Fruit fly (Drosophila melanogaster) whole organism, embryonic: ENCODE results near the gene woc.

ENCODE experiments used
- Abd-B ChIP-seq: fragments of 200-800 bp; sonication (Bioruptor generic); optimal IDR thresholded peaks from 2 replicates; lab custom pipeline; 2018; ENCODE audit warnings: missing biosample characterization, mild to moderate bottlenecking, missing genetic modification characterization, moderate library complexity
- Adf1 ChIP-seq: fragments of 200-800 bp; sonication (Bioruptor generic); IDR thresholded peaks from 2 replicates; pipeline ENCODE4 v1.3.6; 2022; ENCODE audit warnings: missing biosample characterization, missing genetic modification characterization
- Bteb2 ChIP-seq: fragments of 200-800 bp; sonication (Bioruptor generic); optimal IDR thresholded peaks from 2 replicates; lab custom pipeline; 2016; ENCODE audit warnings: missing biosample characterization, missing genetic modification characterization
- CG1024 ChIP-seq: fragments of 200-800 bp; sonication (Bioruptor generic); IDR thresholded peaks from 2 replicates; pipeline ENCODE4 v1.3.6; 2022; ENCODE audit warnings: missing biosample characterization, missing genetic modification characterization
- CG10321 ChIP-seq: fragments of 200-800 bp; sonication (Bioruptor generic); IDR thresholded peaks from 2 replicates; pipeline ENCODE4 v1.3.6; 2022; ENCODE audit warnings: missing biosample characterization, missing genetic modification characterization
- CG15073 ChIP-seq: fragments of 200-800 bp; sonication (Bioruptor generic); optimal IDR thresholded peaks from 2 replicates; lab custom pipeline; 2016; ENCODE audit warnings: missing biosample characterization, missing genetic modification characterization
- CG1529 ChIP-seq: fragments of 200-800 bp; sonication (Bioruptor generic); optimal IDR thresholded peaks from 3 replicates; lab custom pipeline; 2018; ENCODE audit warnings: missing biosample characterization, missing genetic modification characterization
- CG1603 ChIP-seq: fragments of 200-800 bp; sonication (Bioruptor generic); optimal IDR thresholded peaks from 2 replicates; lab custom pipeline; 2019; ENCODE audit warnings: missing biosample characterization, mild to moderate bottlenecking, missing genetic modification characterization, moderate library complexity
- CG17186 ChIP-seq: fragments of 200-800 bp; sonication (Bioruptor generic); optimal IDR thresholded peaks from 3 replicates; lab custom pipeline; 2017; ENCODE audit warnings: missing biosample characterization, missing genetic modification reagents, missing genetic modification characterization
- CG17612 ChIP-seq: fragments of 200-800 bp; sonication (Bioruptor generic); IDR thresholded peaks from 2 replicates; pipeline ENCODE4 v1.3.6; 2022; ENCODE audit warnings: missing biosample characterization, missing genetic modification characterization
- CG17829 ChIP-seq: fragments of 200-800 bp; optimal IDR thresholded peaks from 2 replicates; lab custom pipeline; 2019; ENCODE audit warnings: missing biosample characterization, mild to moderate bottlenecking, missing genetic modification characterization, moderate library complexity
- CG18262 ChIP-seq: fragments of 200-800 bp; optimal IDR thresholded peaks from 3 replicates; lab custom pipeline; 2019; ENCODE audit warnings: missing biosample characterization, mild to moderate bottlenecking, missing genetic modification characterization, moderate library complexity
- CG2875 ChIP-seq: fragments of 200-800 bp; sonication (Bioruptor generic); optimal IDR thresholded peaks from 2 replicates; lab custom pipeline; 2017; ENCODE audit warnings: missing biosample characterization, mild to moderate bottlenecking, missing genetic modification characterization, missing genetic modification reagents
- CG30403 ChIP-seq: fragments of 200-800 bp; sonication (Bioruptor generic); optimal IDR thresholded peaks from 3 replicates; lab custom pipeline; 2016; ENCODE audit warnings: missing biosample characterization, missing genetic modification characterization
- CG5245 ChIP-seq: fragments of 200-800 bp; sonication (Bioruptor generic); optimal IDR thresholded peaks from 3 replicates; lab custom pipeline; 2016; ENCODE audit warnings: missing biosample characterization, missing genetic modification characterization
- CG9437 ChIP-seq: fragments of 200-800 bp; sonication (Bioruptor generic); optimal IDR thresholded peaks from 2 replicates; lab custom pipeline; 2018; ENCODE audit warnings: missing biosample characterization, mild to moderate bottlenecking, missing genetic modification characterization
- CG9817 ChIP-seq: fragments of 200-800 bp; sonication (Bioruptor generic); optimal IDR thresholded peaks from 2 replicates; lab custom pipeline; 2018; ENCODE audit warnings: missing biosample characterization, mild to moderate bottlenecking, missing genetic modification characterization, moderate library complexity
- CG9876 ChIP-seq: fragments of 200-800 bp; sonication (Bioruptor generic); optimal IDR thresholded peaks from 2 replicates; lab custom pipeline; 2016; ENCODE audit warnings: missing biosample characterization, missing genetic modification characterization
- CTCF ChIP-seq: fragments of 200-800 bp; sonication (Bioruptor generic); optimal IDR thresholded peaks from 2 replicates; lab custom pipeline; 2017; ENCODE audit warnings: missing biosample characterization, mild to moderate bottlenecking, missing genetic modification characterization, moderate library complexity
- Fer2 ChIP-seq: fragments of 200-800 bp; sonication (Bioruptor generic); optimal IDR thresholded peaks from 2 replicates; lab custom pipeline; 2018; ENCODE audit warnings: missing biosample characterization, mild to moderate bottlenecking, missing genetic modification characterization, moderate library complexity
- Fer3 ChIP-seq: fragments of 200-800 bp; sonication (Bioruptor generic); optimal IDR thresholded peaks from 2 replicates; lab custom pipeline; 2018; ENCODE audit warnings: missing biosample characterization, mild to moderate bottlenecking, missing genetic modification characterization, moderate library complexity
- Gsc ChIP-seq: fragments of 200-800 bp; sonication (Bioruptor generic); IDR thresholded peaks from 2 replicates; pipeline ENCODE4 v1.3.6; 2022; ENCODE audit warnings: missing biosample characterization, missing genetic modification characterization
- Hr3 ChIP-seq: fragments of 200-800 bp; sonication (Bioruptor generic); optimal IDR thresholded peaks from 3 replicates; lab custom pipeline; 2016; ENCODE audit warnings: missing biosample characterization, missing genetic modification characterization
- Max ChIP-seq: fragments of 200-800 bp; sonication (Bioruptor generic); optimal IDR thresholded peaks from 2 replicates; lab custom pipeline; 2016; ENCODE audit warnings: missing biosample characterization, mild to moderate bottlenecking, missing genetic modification characterization
- Nf-YB ChIP-seq: fragments of 200-800 bp; sonication (Bioruptor generic); optimal IDR thresholded peaks from 3 replicates; lab custom pipeline; 2019; ENCODE audit warnings: missing biosample characterization, mild to moderate bottlenecking, missing genetic modification characterization, moderate library complexity
- NfI ChIP-seq: fragments of 200-800 bp; sonication (Bioruptor generic); optimal IDR thresholded peaks from 3 replicates; lab custom pipeline; 2018; ENCODE audit warnings: missing biosample characterization, mild to moderate bottlenecking, missing genetic modification characterization, moderate library complexity
- Oli ChIP-seq: fragments of 200-800 bp; sonication (Bioruptor generic); optimal IDR thresholded peaks from 2 replicates; lab custom pipeline; 2018; ENCODE audit warnings: missing biosample characterization, mild to moderate bottlenecking, missing genetic modification characterization, moderate library complexity
- Rx ChIP-seq: fragments of 200-800 bp; sonication (Bioruptor generic); IDR thresholded peaks from 2 replicates; pipeline ENCODE4 v1.3.6; 2022; ENCODE audit warnings: missing biosample characterization, missing genetic modification characterization
- Spps ChIP-seq: fragments of 200-800 bp; sonication (Bioruptor generic); optimal IDR thresholded peaks from 2 replicates; lab custom pipeline; 2018; ENCODE audit warnings: missing biosample characterization, mild to moderate bottlenecking, missing genetic modification characterization
- Stat92E ChIP-seq, 3 experiments: fragments of >200 bp in 2 of 3; fragments of 200-800 bp in 1 of 3; sonication (Bioruptor generic) in 1 of 3; optimal IDR thresholded peaks; 2 replicates each; lab custom pipeline; 2017 to 2019; ENCODE audit warnings: missing biosample characterization in 3 of 3, missing genetic modification characterization in 3 of 3, mild to moderate bottlenecking in 1 of 3, moderate library complexity in 1 of 3
- Taf1 ChIP-seq: fragments of 200-800 bp; sonication (Bioruptor generic); IDR thresholded peaks from 2 replicates; pipeline ENCODE4 v1.3.6; 2022; ENCODE audit warnings: missing biosample characterization, missing genetic modification characterization
- ash1 ChIP-seq: fragments of 200-800 bp; sonication (Bioruptor generic); optimal IDR thresholded peaks from 2 replicates; lab custom pipeline; 2018; ENCODE audit warnings: missing biosample characterization, mild to moderate bottlenecking, missing genetic modification characterization
- bsh ChIP-seq, 2 experiments: fragments of 200-800 bp; sonication (Bioruptor generic); optimal IDR thresholded peaks; 2 replicates each; lab custom pipeline; 2017 to 2018; ENCODE audit warnings: mild to moderate bottlenecking in 2 of 2, missing biosample characterization in 2 of 2, missing genetic modification characterization in 2 of 2, moderate library complexity in 1 of 2
- crp ChIP-seq, 2 experiments: fragments of 200-800 bp; sonication (Bioruptor generic); optimal IDR thresholded peaks; 2 replicates in 1 of 2; 3 replicates in 1 of 2; lab custom pipeline; 2017; ENCODE audit warnings: missing biosample characterization in 2 of 2, missing genetic modification characterization in 2 of 2, mild to moderate bottlenecking in 1 of 2, moderate library complexity in 1 of 2
- dan ChIP-seq: fragments of 200-800 bp; sonication (Bioruptor generic); IDR thresholded peaks from 2 replicates; pipeline ENCODE4 v1.3.6; 2022; ENCODE audit warnings: missing biosample characterization, missing genetic modification characterization
- ftz-f1 ChIP-seq: fragments of 200-800 bp; sonication (Bioruptor generic); optimal IDR thresholded peaks from 2 replicates; lab custom pipeline; 2016; ENCODE audit warnings: missing biosample characterization, missing genetic modification characterization
- gcm ChIP-seq: fragments of 200-800 bp; sonication (Bioruptor generic); optimal IDR thresholded peaks from 2 replicates; lab custom pipeline; 2019; ENCODE audit warnings: missing biosample characterization, mild to moderate bottlenecking, missing genetic modification characterization, moderate library complexity
- hb ChIP-seq: fragments of 200-800 bp; sonication (Bioruptor generic); IDR thresholded peaks from 3 replicates; pipeline ENCODE4 v1.3.6; 2022; ENCODE audit warnings: missing biosample characterization, missing genetic modification characterization; ENCODE audit not compliant: partially characterized antibody
- ind ChIP-seq: fragments of 200-800 bp; sonication (Bioruptor generic); optimal IDR thresholded peaks from 3 replicates; lab custom pipeline; 2016; ENCODE audit warnings: missing biosample characterization, missing genetic modification characterization
- lbe ChIP-seq: fragments of 200-800 bp; sonication (Bioruptor generic); optimal IDR thresholded peaks from 2 replicates; lab custom pipeline; 2016; ENCODE audit warnings: missing biosample characterization, mild to moderate bottlenecking, missing genetic modification characterization
- nau ChIP-seq: fragments of 200-800 bp; sonication (Bioruptor generic); optimal IDR thresholded peaks from 3 replicates; lab custom pipeline; 2017; ENCODE audit warnings: missing biosample characterization, mild to moderate bottlenecking, missing genetic modification characterization, missing genetic modification reagents
- pita ChIP-seq: fragments of 200-800 bp; sonication (Bioruptor generic); optimal IDR thresholded peaks from 2 replicates; lab custom pipeline; 2017; ENCODE audit warnings: missing biosample characterization, mild to moderate bottlenecking, missing genetic modification characterization
- ranshi ChIP-seq: fragments of 200-800 bp; sonication (Bioruptor generic); IDR thresholded peaks from 2 replicates; pipeline ENCODE4 v1.3.6; 2022; ENCODE audit warnings: missing biosample characterization, missing genetic modification characterization
- salm ChIP-seq: fragments of 200-800 bp; sonication (Bioruptor generic); optimal IDR thresholded peaks from 2 replicates; lab custom pipeline; 2018; ENCODE audit warnings: missing biosample characterization, mild to moderate bottlenecking, missing genetic modification characterization
- shn ChIP-seq: fragments of 200-800 bp; sonication (Bioruptor generic); optimal IDR thresholded peaks from 3 replicates; lab custom pipeline; 2016; ENCODE audit warnings: missing biosample characterization, missing genetic modification characterization
- sima ChIP-seq: fragments of 200-800 bp; sonication (Bioruptor generic); optimal IDR thresholded peaks from 2 replicates; lab custom pipeline; 2016; ENCODE audit warnings: missing biosample characterization, missing genetic modification characterization
- usp ChIP-seq: fragments of >200 bp; optimal IDR thresholded peaks from 2 replicates; lab custom pipeline; 2017; ENCODE audit warnings: missing biosample characterization, missing genetic modification characterization
- vvl ChIP-seq: fragments of 200-800 bp; sonication (Bioruptor generic); IDR thresholded peaks from 2 replicates; pipeline ENCODE4 v1.3.6; 2022; ENCODE audit warnings: missing biosample characterization, missing genetic modification characterization
- zfh2 ChIP-seq: fragments of 200-800 bp; sonication (Bioruptor generic); optimal IDR thresholded peaks from 2 replicates; lab custom pipeline; 2016; ENCODE audit warnings: missing biosample characterization, missing genetic modification characterization

woc gene

dm6 chr3R:27281022-27281810 lies 17.4 kb upstream of the woc start (continued):
- TF ChIP-seq CG1529 (GFP tag; lab: Kevin White, UChicago) (peak; percentile 92), Oli (tag; lab: Kevin White, UChicago) (peak; percentile 97), CTCF (GFP tag; lab: Kevin White, UChicago) (peak; percentile 66), nau (GFP tag; lab: Kevin White, UChicago) (peak; percentile 91), CG9437 (GFP tag; lab: Kevin White, UChicago) (peak; percentile 88), CG9817 (tag; lab: Kevin White, UChicago) (peak; percentile 93), Gsc (peak; percentile 84), vvl (GFP tag; lab: Robert Waterston, UW) (peak; percentile 99), CG9876 (GFP tag; lab: Kevin White, UChicago) (peak; percentile 90), Spps (tag; lab: Kevin White, UChicago) (peak; percentile 77), lbe (peak; percentile 89), Fer2 (tag; lab: Kevin White, UChicago) (peak; percentile 72), CG10321 (GFP tag; lab: Robert Waterston, UW) (peak; percentile 74), Adf1 (GFP tag; lab: Robert Waterston, UW) (peak; percentile 84), Taf1 (GFP tag; lab: Robert Waterston, UW) (peak; percentile 95), Bteb2 (peak; percentile 91), Max (GFP tag; lab: Kevin White, UChicago) (peak; percentile 89), shn (GFP tag; lab: Kevin White, UChicago) (peak; percentile 96), salm (peak; percentile 89), bsh (GFP tag; optimal IDR thresholded peaks at IDR 0.05; lab: Kevin White, UChicago) (peak; percentile 94 to 98), CG17612 (GFP tag; lab: Robert Waterston, UW) (peak; percentile 92), Hr3 (peak; percentile 89), Rx (GFP tag; lab: Robert Waterston, UW) (peak; percentile 97), usp (GFP tag; lab: Kevin White, UChicago) (no peak), pita (GFP tag; lab: Kevin White, UChicago) (no peak), ind (GFP tag; lab: Kevin White, UChicago) (peak; percentile 98), CG15073 (GFP tag; lab: Kevin White, UChicago) (peak; percentile 77), CG2875 (peak; percentile 89), CG17186 (GFP tag; lab: Kevin White, UChicago) (peak; percentile 83), dan (no peak; the same call in 1 of the 2 replicates), gcm (GFP tag; lab: Kevin White, UChicago) (peak; percentile 90), ftz-f1 (GFP tag; lab: Kevin White, UChicago) (peak; percentile 43), CG17829 (peak; percentile 87), NfI (GFP tag; lab: Kevin White, UChicago) (peak; percentile 96), CG1603 (tag; lab: Kevin White, UChicago) (peak; percentile 98), crp (GFP tag; optimal IDR thresholded peaks at IDR 0.05; lab: Kevin White, UChicago) (peak in 1 of 2 experiments; percentile 68), Abd-B (GFP tag; lab: Kevin White, UChicago) (peak; percentile 90), hb (0 out of 3 replicates have a peak, but pooled peaks have one; percentile 54), CG5245 (GFP tag; lab: Kevin White, UChicago) (peak; percentile 92), Fer3 (tag; lab: Kevin White, UChicago) (peak; percentile 96), Stat92E (GFP tag; optimal IDR thresholded peaks at IDR 0.05; lab: Kevin White, UChicago) (peak in 1 of 3 experiments; percentile 63), CG30403 (peak; percentile 94), CG1024 (peak; percentile 86), Nf-YB (peak; percentile 81), ranshi (GFP tag; lab: Robert Waterston, UW) (peak; percentile 98), zfh2 (peak; percentile 96), ash1 (GFP tag; lab: Kevin White, UChicago) (no peak), sima (GFP tag; lab: Kevin White, UChicago) (peak; percentile 64), CG18262 (peak; percentile 93)
